Fruit fly (Drosophila melanogaster): ENCODE results near the gene CG10801.

- TF ChIP-seq CG15710 (tag; optimal IDR thresholded peaks at IDR 0.05) (no peak), Snoo (tag; optimal IDR thresholded peaks at IDR 0.05) (no peak), Pif1B (GFP tag; optimal IDR thresholded peaks at IDR 0.05) (no peak), CG14655 (GFP tag; optimal IDR thresholded peaks at IDR 0.05) (no peak), gl (tag; optimal IDR thresholded peaks at IDR 0.05) (no peak), CG9948 (tag; optimal IDR thresholded peaks at IDR 0.05) (no peak), EcR (GFP tag; optimal IDR thresholded peaks at IDR 0.05) (no peak)
Observed at dm6 chrX:3463944-3464343, 3.6 kb downstream of the CG10801 start, which contains the start of gene CG16781.
